Worm (Caenorhabditis elegans) whole organism, late embryonic: ENCODE data around the gene srxa-11.

Source experiments
- K09A11.1 ChIP-seq: sonication (generic microtip); optimal IDR thresholded peaks from 2 replicates; lab custom pipeline; 2017; ENCODE audit warnings: antibody characterized with exemption, mild to moderate bottlenecking, missing genetic modification characterization, missing compliant biosample characterization; ENCODE audit not compliant: insufficient read depth
- ama-1 ChIP-seq: fragments of 150-350 bp; optimal IDR thresholded peaks from 2 replicates; lab custom pipeline; 2014
- elt-4 ChIP-seq: sonication (generic microtip); optimal IDR thresholded peaks from 2 replicates; lab custom pipeline; 2016; ENCODE audit warnings: missing genetic modification characterization, missing compliant biosample characterization
- nhr-11 ChIP-seq: fragments of 150-350 bp; optimal IDR thresholded peaks from 2 replicates; lab custom pipeline; 2014; ENCODE audit warnings: missing biosample characterization, missing genetic modification characterization
- pax-1 ChIP-seq: fragments of 150-350 bp; optimal IDR thresholded peaks from 2 replicates; lab custom pipeline; 2014; ENCODE audit warnings: missing biosample characterization, missing genetic modification characterization
- pqm-1 ChIP-seq: sonication (generic microtip); optimal IDR thresholded peaks from 2 replicates; lab custom pipeline; 2016; ENCODE audit warnings: missing genetic modification characterization, missing compliant biosample characterization
- sdc-2 ChIP-seq: sonication (generic microtip); optimal IDR thresholded peaks from 2 replicates; lab custom pipeline; 2016; ENCODE audit warnings: missing genotype, missing genetic modification characterization, missing compliant biosample characterization
- unc-42 ChIP-seq: sonication (generic microtip); optimal IDR thresholded peaks from 2 replicates; lab custom pipeline; 2016; ENCODE audit warnings: missing genotype, missing genetic modification characterization, missing compliant biosample characterization

DNA sequence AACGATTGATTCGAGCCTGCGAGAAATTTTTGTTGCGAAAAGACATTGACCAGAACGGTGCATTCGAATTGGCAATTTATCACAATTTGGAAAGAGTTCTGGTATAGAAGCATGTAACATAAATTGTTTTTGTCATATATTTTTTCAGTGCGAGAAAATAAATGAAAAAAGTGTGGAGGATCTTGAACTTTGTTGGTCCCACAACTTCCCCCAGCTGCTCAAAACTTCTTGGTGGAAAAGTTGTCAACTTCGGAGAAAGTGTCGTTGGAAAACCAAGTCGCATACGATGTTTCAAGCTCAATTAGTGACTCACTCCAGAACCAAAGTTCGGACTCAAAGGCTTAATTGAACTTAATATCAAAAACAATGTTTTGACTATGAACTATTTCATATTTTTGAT, 8.0 kb downstream of the srxa-11 start:
- TF ChIP-seq nhr-11 (tag; lab: Kevin White, UChicago): no peak
- no peak for TF ChIP-seq pqm-1
- TF ChIP-seq K09A11.1: no peak
- TF ChIP-seq sdc-2: no peak
- TF ChIP-seq ama-1 (lab: Kevin White, UChicago): no peak
- no peak for TF ChIP-seq pax-1
- no peak for TF ChIP-seq elt-4
- no peak for TF ChIP-seq unc-42
